Fruit fly (Drosophila melanogaster) whole organism, wandering third instar larva: ENCODE results near the gene CG31948.

Source experiments
- Abd-B ChIP-seq: fragments of >200 bp; optimal IDR thresholded peaks from 2 replicates; lab custom pipeline; 2017; ENCODE audit warnings: missing biosample characterization, missing genetic modification characterization
- GATAd ChIP-seq: sonication (Bioruptor generic); optimal IDR thresholded peaks from 2 replicates; lab custom pipeline; 2016; ENCODE audit warnings: missing biosample characterization, missing genetic modification characterization
- Hnf4 ChIP-seq: fragments of 200-800 bp; sonication (Bioruptor generic); optimal IDR thresholded peaks from 2 replicates; lab custom pipeline; 2016; ENCODE audit warnings: missing biosample characterization, mild to moderate bottlenecking, missing genetic modification characterization
- Mio ChIP-seq: sonication (Bioruptor generic); optimal IDR thresholded peaks from 2 replicates; lab custom pipeline; 2016; ENCODE audit warnings: missing biosample characterization, missing genetic modification characterization
- N ChIP-seq: fragments of >200 bp; optimal IDR thresholded peaks from 2 replicates; lab custom pipeline; 2018; ENCODE audit warnings: missing biosample characterization, missing external identifiers, missing genetic modification characterization
- Sp1 ChIP-seq: fragments of 200-800 bp; sonication (Bioruptor generic); optimal IDR thresholded peaks from 3 replicates; lab custom pipeline; 2019; ENCODE audit warnings: missing biosample characterization, mild to moderate bottlenecking, missing genetic modification characterization, moderate library complexity
- dmrt93B ChIP-seq: fragments of 200-800 bp; sonication (Bioruptor generic); optimal IDR thresholded peaks from 2 replicates; lab custom pipeline; 2018; ENCODE audit warnings: missing biosample characterization, mild to moderate bottlenecking, missing genetic modification characterization
- jim ChIP-seq: fragments of 175-275, 200-325 bp; sonication (Bioruptor generic); optimal IDR thresholded peaks from 2 replicates; lab custom pipeline; 2016; ENCODE audit warnings: missing biosample characterization, mild to moderate bottlenecking, missing genetic modification characterization
- lola ChIP-seq: fragments of >200 bp; optimal IDR thresholded peaks from 2 replicates; lab custom pipeline; 2017; ENCODE audit warnings: missing biosample characterization, missing genetic modification characterization
- pan ChIP-seq: fragments of >200 bp; optimal IDR thresholded peaks from 2 replicates; lab custom pipeline; 2017
- psq ChIP-seq: fragments of 200-800 bp; sonication (Bioruptor generic); optimal IDR thresholded peaks from 3 replicates; lab custom pipeline; 2017; ENCODE audit warnings: missing biosample characterization, mild to moderate bottlenecking, missing genetic modification characterization, moderate library complexity
- rgr ChIP-seq: fragments of 200-800 bp; sonication (Bioruptor generic); optimal IDR thresholded peaks from 3 replicates; lab custom pipeline; 2016; ENCODE audit warnings: missing biosample characterization, mild to moderate bottlenecking, missing genetic modification characterization

DNA sequence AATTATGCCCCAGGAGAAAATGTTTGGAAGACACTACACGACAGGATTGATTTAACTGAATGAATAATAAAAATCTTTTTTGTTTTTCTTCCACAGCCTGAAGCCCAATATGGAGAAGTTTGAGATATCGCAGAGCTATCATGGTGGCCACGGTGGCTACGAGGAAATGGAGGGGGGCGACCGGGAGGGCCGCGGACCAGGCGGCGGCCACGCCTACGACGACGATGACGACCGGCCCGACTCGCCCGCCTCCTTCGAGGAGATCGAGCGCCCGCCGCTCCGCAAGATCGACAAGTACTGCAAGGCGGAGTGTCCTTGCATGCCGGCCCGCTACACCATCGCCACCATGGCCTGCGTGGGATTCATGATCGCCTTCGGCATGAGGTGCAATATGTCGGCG, 11.9 kb downstream of the CG31948 start:
- TF ChIP-seq Abd-B (GFP tag; lab: Kevin White, UChicago) (no peak), GATAd (GFP tag; lab: Kevin White, UChicago) (no peak), lola (GFP tag; lab: Kevin White, UChicago) (no peak), rgr (GFP tag; lab: Kevin White, UChicago) (no peak), Sp1 (no peak), jim (GFP tag; lab: Kevin White, UChicago) (no peak), psq (GFP tag; lab: Kevin White, UChicago) (no peak), Hnf4 (GFP tag; lab: Kevin White, UChicago) (no peak), dmrt93B (GFP tag; lab: Kevin White, UChicago) (no peak), Mio (GFP tag; lab: Kevin White, UChicago) (no peak), pan (lab: Kevin White, UChicago) (no peak), N (no peak)
